Worm (Caenorhabditis elegans) whole organism, L3 larva: ENCODE results near the gene hip-1.

Experiments used
- hmg-11 ChIP-seq: sonication (generic microtip); optimal IDR thresholded peaks from 2 replicates; lab custom pipeline; 2016; ENCODE audit warnings: missing genetic modification characterization, missing compliant biosample characterization
- nfya-1 ChIP-seq: sonication (generic microtip); optimal IDR thresholded peaks from 2 replicates; lab custom pipeline; 2017; ENCODE audit warnings: missing genetic modification characterization, mild to moderate bottlenecking, missing compliant biosample characterization, antibody characterized with exemption, moderate library complexity; ENCODE audit not compliant: insufficient read depth
- nhr-11 ChIP-seq: fragments of 150-350 bp; optimal IDR thresholded peaks from 2 replicates; lab custom pipeline; 2014; ENCODE audit warnings: missing biosample characterization, missing genetic modification characterization

DNA sequence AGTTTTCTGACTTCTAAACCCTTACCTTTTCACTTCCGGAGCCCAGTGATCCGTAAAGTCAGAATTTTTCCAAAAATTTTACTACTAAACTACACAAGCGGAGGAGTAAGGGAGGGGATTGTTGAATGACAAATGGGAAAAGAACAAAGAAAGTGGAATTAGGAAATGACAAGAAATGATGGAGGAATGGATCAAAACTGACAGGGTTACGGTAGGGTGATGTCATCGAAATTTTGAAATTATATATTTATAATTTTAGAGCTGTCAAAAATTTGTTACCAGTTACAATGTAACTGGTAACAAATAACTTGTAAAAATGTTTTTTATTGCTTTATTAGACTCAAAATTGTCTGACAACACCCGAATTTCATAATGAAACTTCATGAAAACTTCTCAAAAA lies 44.1 kb upstream of the hip-1 start:
- no peak for TF ChIP-seq hmg-11
- TF ChIP-seq nhr-11: no peak
- no peak for TF ChIP-seq nfya-1 (tag; lab: Kevin White, UChicago)
